Worm (Caenorhabditis elegans): ENCODE results near the gene ZK1321.4.
A peak's percentile ranks its signal among the peaks of the same experiment; 100 is the strongest.

DNA sequence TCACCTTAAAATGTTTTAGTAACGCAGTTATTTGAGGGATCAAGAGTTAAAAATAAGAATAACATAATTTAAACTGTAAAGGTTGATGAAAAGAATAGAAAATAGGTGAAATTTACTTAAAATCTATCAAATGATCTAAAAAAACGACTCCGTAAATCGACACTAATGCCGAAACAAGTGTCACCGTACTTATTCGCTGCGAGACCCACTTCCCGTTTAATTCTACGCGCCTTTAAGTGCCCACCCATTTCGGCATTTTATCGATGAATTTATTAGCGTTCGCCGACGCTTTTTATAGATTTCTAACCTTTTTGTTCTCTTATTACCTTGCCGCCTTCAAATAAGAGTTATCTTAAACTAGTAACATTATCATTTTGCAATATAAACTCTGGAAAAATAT lies 27.7 kb downstream of the ZK1321.4 start, which contains the start of the genes Y53C12B.1 and nos-3:
- TF ChIP-seq tbx-2 (tag; optimal IDR thresholded peaks at IDR 0.05) = no peak
- peak; percentile 73 for TF ChIP-seq skn-1 (tag; optimal IDR thresholded peaks at IDR 0.05)
- no peak for TF ChIP-seq nhr-77 (tag; optimal IDR thresholded peaks at IDR 0.05)

Measured in whole organism, L3 larva.